Worm (Caenorhabditis elegans) whole organism, young adult: ENCODE measurements around the gene T15H9.5.

Experiments
- C06A6.2 ChIP-seq: fragments of 200-800 bp; sonication (Bioruptor generic); conservative IDR thresholded peaks from 2 replicates; pipeline ENCODE4 v1.3.6; 2022; ENCODE audit warnings: missing genetic modification characterization, missing compliant biosample characterization
- F23B12.7 ChIP-seq: sonication (generic microtip); optimal IDR thresholded peaks from 2 replicates; lab custom pipeline; 2017; ENCODE audit warnings: missing genetic modification characterization, mild to moderate bottlenecking, missing compliant biosample characterization, antibody characterized with exemption, moderate library complexity; ENCODE audit not compliant: insufficient read depth
- F33H1.4 ChIP-seq: fragments of 200-800 bp; sonication (Bioruptor generic); IDR thresholded peaks from 2 replicates; pipeline ENCODE4 v1.3.6; 2022; ENCODE audit warnings: missing genetic modification reagents, missing genetic modification characterization, missing compliant biosample characterization
- F57A8.1 ChIP-seq: fragments of 200-800 bp; sonication (Bioruptor generic); optimal IDR thresholded peaks from 2 replicates; lab custom pipeline; 2018; ENCODE audit warnings: mild to moderate bottlenecking, missing genetic modification characterization, moderate library complexity, missing compliant biosample characterization
- Y53G8AR.9 ChIP-seq: fragments of 200-800 bp; sonication (Bioruptor generic); conservative IDR thresholded peaks from 2 replicates; pipeline ENCODE4 v1.3.6; 2022; ENCODE audit warnings: missing genetic modification reagents, missing genetic modification characterization, missing compliant biosample characterization
- Y79H2A.3 ChIP-seq: fragments of 200-800 bp; sonication (Bioruptor generic); conservative IDR thresholded peaks from 2 replicates; pipeline ENCODE4 v1.3.6; 2022; ENCODE audit warnings: missing genetic modification reagents, missing genetic modification characterization, missing compliant biosample characterization
- ama-1 ChIP-seq, 3 experiments: fragments of 150-350 bp in 1 of 3; sonication (generic microtip) in 2 of 3; optimal IDR thresholded peaks; 2 replicates each; lab custom pipeline; 2014 to 2018; ENCODE audit warnings: missing biosample characterization in 2 of 3, missing genetic modification characterization in 2 of 3, missing genetic modification reagents in 2 of 3
- bed-1 ChIP-seq: fragments of 200-800 bp; sonication (Bioruptor generic); IDR thresholded peaks from 2 replicates; pipeline ENCODE4 v1.3.6; 2022; ENCODE audit warnings: missing genetic modification reagents, missing genetic modification characterization, missing compliant biosample characterization
- ccch-3 ChIP-seq: fragments of 200-800 bp; sonication (Bioruptor generic); optimal IDR thresholded peaks from 2 replicates; lab custom pipeline; 2018; ENCODE audit warnings: mild to moderate bottlenecking, missing genetic modification characterization, missing compliant biosample characterization
- ceh-100 ChIP-seq: fragments of 200-800 bp; sonication (Bioruptor generic); IDR thresholded peaks from 2 replicates; pipeline ENCODE4 v1.3.6; 2022; ENCODE audit warnings: missing genetic modification reagents, missing genetic modification characterization, missing compliant biosample characterization
- ceh-79 ChIP-seq: sonication (generic microtip); optimal IDR thresholded peaks from 2 replicates; lab custom pipeline; 2017; ENCODE audit warnings: mild to moderate bottlenecking, missing genetic modification characterization, missing compliant biosample characterization
- die-1 ChIP-seq: sonication (generic microtip); optimal IDR thresholded peaks from 2 replicates; lab custom pipeline; 2016; ENCODE audit warnings: missing genotype, mild to moderate bottlenecking, missing genetic modification characterization, missing compliant biosample characterization
- dox-1 ChIP-seq: fragments of 200-800 bp; sonication (Bioruptor generic); IDR thresholded peaks from 2 replicates; pipeline ENCODE4 v1.3.6; 2022; ENCODE audit warnings: missing genetic modification reagents, missing genetic modification characterization, missing compliant biosample characterization
- dpff-1 ChIP-seq: sonication (generic microtip); optimal IDR thresholded peaks from 2 replicates; lab custom pipeline; 2017; ENCODE audit warnings: mild to moderate bottlenecking, missing genetic modification characterization, missing compliant biosample characterization
- egl-18 ChIP-seq: fragments of 200-800 bp; sonication (Bioruptor generic); IDR thresholded peaks from 2 replicates; pipeline ENCODE4 v1.3.6; 2022; ENCODE audit warnings: missing genetic modification reagents, missing genetic modification characterization, missing compliant biosample characterization
- egl-44 ChIP-seq: fragments of 200-800 bp; sonication (Bioruptor generic); IDR thresholded peaks from 2 replicates; pipeline ENCODE4 v1.3.6; 2022; ENCODE audit warnings: missing genetic modification reagents, missing genetic modification characterization, missing compliant biosample characterization
- egrh-3 ChIP-seq: fragments of 200-800 bp; sonication (Bioruptor generic); IDR thresholded peaks from 2 replicates; pipeline ENCODE4 v1.3.6; 2022; ENCODE audit warnings: missing genetic modification reagents, missing genetic modification characterization, missing compliant biosample characterization
- ekl-4 ChIP-seq: fragments of 200-800 bp; sonication (Bioruptor generic); IDR thresholded peaks from 2 replicates; pipeline ENCODE4 v1.3.6; 2022; ENCODE audit warnings: missing genetic modification reagents, missing genetic modification characterization, missing compliant biosample characterization
- him-1 ChIP-seq: sonication (generic microtip); optimal IDR thresholded peaks from 2 replicates; lab custom pipeline; 2016; ENCODE audit warnings: missing genotype, missing genetic modification reagents, missing genetic modification characterization, missing compliant biosample characterization
- hmg-1.2 ChIP-seq: fragments of 200-800 bp; sonication (Bioruptor generic); IDR thresholded peaks from 2 replicates; pipeline ENCODE4 v1.3.6; 2022; ENCODE audit warnings: missing genetic modification reagents, missing genetic modification characterization, missing compliant biosample characterization
- let-607 ChIP-seq, 2 experiments: fragments of 200-800 bp in 1 of 2; sonication (Bioruptor generic) in 1 of 2; sonication (generic microtip) in 1 of 2; optimal IDR thresholded peaks; 2 replicates each; lab custom pipeline; 2016 to 2018; ENCODE audit warnings: mild to moderate bottlenecking in 2 of 2, missing compliant biosample characterization in 2 of 2, missing genetic modification characterization in 2 of 2, moderate library complexity in 2 of 2, missing genotype in 1 of 2
- lin-40 ChIP-seq: sonication (generic microtip); optimal IDR thresholded peaks from 2 replicates; lab custom pipeline; 2016; ENCODE audit warnings: missing genetic modification characterization, mild to moderate bottlenecking, missing compliant biosample characterization, missing genotype, missing genetic modification reagents
- lir-1 ChIP-seq: fragments of 200-800 bp; sonication (Bioruptor generic); conservative IDR thresholded peaks from 2 replicates; pipeline ENCODE4 v1.3.6; 2022; ENCODE audit warnings: missing genetic modification reagents, missing genetic modification characterization, missing compliant biosample characterization
- madf-6 ChIP-seq: fragments of 200-800 bp; sonication (Bioruptor generic); IDR thresholded peaks from 2 replicates; pipeline ENCODE4 v1.3.6; 2022; ENCODE audit warnings: missing genetic modification reagents, missing genetic modification characterization, missing compliant biosample characterization
- madf-8 ChIP-seq: fragments of 200-800 bp; sonication (Bioruptor generic); conservative IDR thresholded peaks from 2 replicates; pipeline ENCODE4 v1.3.6; 2022; ENCODE audit warnings: missing genetic modification reagents, missing genetic modification characterization, missing compliant biosample characterization
- nfyb-1 ChIP-seq: fragments of 200-800 bp; sonication (Bioruptor generic); IDR thresholded peaks from 2 replicates; pipeline ENCODE4 v1.3.6; 2022; ENCODE audit warnings: missing genetic modification reagents, missing genetic modification characterization, missing compliant biosample characterization
- nhr-120 ChIP-seq: fragments of 200-800 bp; sonication (Bioruptor generic); IDR thresholded peaks from 2 replicates; pipeline ENCODE4 v1.3.6; 2022; ENCODE audit warnings: missing genetic modification characterization, missing compliant biosample characterization
- nhr-179 ChIP-seq: sonication (generic microtip); optimal IDR thresholded peaks from 2 replicates; lab custom pipeline; 2016; ENCODE audit warnings: mild to moderate bottlenecking, missing genetic modification characterization, missing compliant biosample characterization
- nhr-80 ChIP-seq: sonication (generic microtip); optimal IDR thresholded peaks from 2 replicates; lab custom pipeline; 2016; ENCODE audit warnings: missing genetic modification characterization, missing compliant biosample characterization
- pha-4 ChIP-seq: fragments of 150-350 bp; sonication (generic microtip); optimal IDR thresholded peaks from 2 replicates; lab custom pipeline; 2014; ENCODE audit warnings: missing biosample characterization, missing genetic modification reagents, missing genetic modification characterization
- snpc-3.4 ChIP-seq: sonication (generic microtip); optimal IDR thresholded peaks from 2 replicates; lab custom pipeline; 2017; ENCODE audit warnings: missing genetic modification characterization, mild to moderate bottlenecking, missing compliant biosample characterization, antibody characterized with exemption, moderate library complexity, missing genotype, missing genetic modification reagents
- snpc-4 ChIP-seq, 5 experiments: fragments of 150-350 bp in 1 of 5; sonication (generic microtip) in 4 of 5; optimal IDR thresholded peaks; 2 replicates each; lab custom pipeline; 2014 to 2018; ENCODE audit warnings: missing genetic modification characterization in 5 of 5, missing biosample characterization in 3 of 5, antibody characterized with exemption in 2 of 5, mild to moderate bottlenecking in 2 of 5, missing compliant biosample characterization in 2 of 5, missing genotype in 2 of 5, moderate library complexity in 2 of 5, missing genetic modification reagents in 1 of 5
- ztf-18 ChIP-seq: sonication (generic microtip); optimal IDR thresholded peaks from 2 replicates; lab custom pipeline; 2016; ENCODE audit warnings: missing genotype, mild to moderate bottlenecking, missing genetic modification characterization, missing compliant biosample characterization
- ztf-25 ChIP-seq: fragments of 200-800 bp; sonication (Bioruptor generic); IDR thresholded peaks from 2 replicates; pipeline ENCODE4 v1.3.6; 2022; ENCODE audit warnings: missing genetic modification reagents, missing genetic modification characterization, missing compliant biosample characterization

The T15H9.5 gene

ce11 chrII:9611347-9611923 lies at the start of gene T15H9.5, which contains the start of gene T15H9.4:
T15H9.5 (minus strand) TSS chrII:9611447.
T15H9.4 (plus strand) TSS chrII:9611873.
- TF ChIP-seq ccch-3 (GFP tag; lab: Kevin White, UChicago) (no peak), bed-1 (GFP tag; lab: Robert Waterston, UW) (no peak), madf-6 (GFP tag; lab: Robert Waterston, UW) (no peak), dpff-1 (tag; lab: Kevin White, UChicago) (no peak), F33H1.4 (GFP tag; lab: Robert Waterston, UW) (no peak), him-1 (tag; lab: Kevin White, UChicago) (no peak), ekl-4 (GFP tag; lab: Robert Waterston, UW) (no peak), ztf-25 (GFP tag; lab: Robert Waterston, UW) (no peak), Y53G8AR.9 (GFP tag; lab: Robert Waterston, UW) (no peak), snpc-4 (GFP tag; optimal IDR thresholded peaks at IDR 0.05; lab: Kevin White, UChicago) (no peak), snpc-4 (tag; optimal IDR thresholded peaks at IDR 0.05; lab: Kevin White, UChicago) (no peak), F57A8.1 (GFP tag; lab: Kevin White, UChicago) (no peak), C06A6.2 (GFP tag; lab: Robert Waterston, UW) (no peak), nhr-80 (tag; lab: Kevin White, UChicago) (no peak)

ce11 chrII:9660379-9660778 lies 49.1 kb upstream of the T15H9.5 start, which contains the start of gene ZK1320.3:
ZK1320.3 (minus strand) TSS chrII:9660419.
- TF ChIP-seq egl-44 (GFP tag; lab: Robert Waterston, UW) (no peak), ceh-100 (no peak), nhr-80 (tag; lab: Kevin White, UChicago) (peak; percentile 56)

- peak in 1 of 2 experiments; percentile 7 for TF ChIP-seq let-607 (tag; optimal IDR thresholded peaks at IDR 0.05; lab: Kevin White, UChicago)
- no peak for TF ChIP-seq ceh-79 (tag; lab: Kevin White, UChicago)
- TF ChIP-seq nhr-80 (tag; lab: Kevin White, UChicago), result peak; percentile 48
- no peak for TF ChIP-seq nhr-120 (GFP tag; lab: Robert Waterston, UW)
These were observed 47.7 kb upstream of the T15H9.5 start, which contains the start of gene ZK1320.2 for ce11 chrII:9658915-9659314. ZK1320.2 (minus strand) TSS chrII:9659002.

- TF ChIP-seq Y79H2A.3 (GFP tag; lab: Robert Waterston, UW) (no peak), egl-18 (GFP tag; lab: Robert Waterston, UW) (no peak), C06A6.2 (GFP tag; lab: Robert Waterston, UW) (no peak), hmg-1.2 (peak; percentile 26; the same call in 1 of the 2 replicates), snpc-3.4 (no peak), die-1 (no peak), ztf-18 (tag; lab: Kevin White, UChicago) (no peak), pha-4 (tag; lab: Kevin White, UChicago) (no peak), egl-44 (GFP tag; lab: Robert Waterston, UW) (no peak), lin-40 (peak; percentile 17), lir-1 (GFP tag; lab: Robert Waterston, UW) (no peak), madf-8 (GFP tag; lab: Robert Waterston, UW) (no peak), egrh-3 (GFP tag; lab: Robert Waterston, UW) (no peak), ama-1 (optimal IDR thresholded peaks at IDR 0.05; lab: Kevin White, UChicago) (no peak), ama-1 (GFP tag; optimal IDR thresholded peaks at IDR 0.05; lab: Kevin White, UChicago) (no peak), ztf-25 (GFP tag; lab: Robert Waterston, UW) (no peak), nfyb-1 (no peak), F23B12.7 (no peak), nhr-179 (tag; lab: Kevin White, UChicago) (no peak), snpc-4 (GFP tag; optimal IDR thresholded peaks at IDR 0.05; lab: Kevin White, UChicago) (no peak), snpc-4 (tag; optimal IDR thresholded peaks at IDR 0.05; lab: Kevin White, UChicago) (no peak), dox-1 (no peak), nhr-80 (tag; lab: Kevin White, UChicago) (peak; percentile 53)
These were observed 45.0 kb upstream of the T15H9.5 start, which contains the start of gene gstk-1 for ce11 chrII:9656210-9656755. gstk-1 (plus strand) TSS chrII:9656705.
